Fruit fly (Drosophila melanogaster) whole organism, embryonic: ENCODE measurements around the gene Sdhaf3.

Source experiments
- Abd-B ChIP-seq: fragments of 200-800 bp; sonication (Bioruptor generic); optimal IDR thresholded peaks from 2 replicates; lab custom pipeline; 2018; ENCODE audit warnings: missing biosample characterization, mild to moderate bottlenecking, missing genetic modification characterization, moderate library complexity
- BtbVII ChIP-seq: fragments of 200-800 bp; sonication (Bioruptor generic); optimal IDR thresholded peaks from 3 replicates; lab custom pipeline; 2017; ENCODE audit warnings: missing biosample characterization, mild to moderate bottlenecking, missing genetic modification characterization
- C15 ChIP-seq: fragments of 200-800 bp; sonication (Bioruptor generic); IDR thresholded peaks from 3 replicates; pipeline ENCODE4 v1.3.6; 2022; ENCODE audit warnings: missing biosample characterization, missing genetic modification characterization
- CG11696 ChIP-seq: fragments of 200-800 bp; sonication (Bioruptor generic); IDR thresholded peaks from 2 replicates; pipeline ENCODE4 v1.3.6; 2022; ENCODE audit warnings: missing biosample characterization, missing genetic modification characterization
- CG1233 ChIP-seq: fragments of 200-800 bp; sonication (Bioruptor generic); optimal IDR thresholded peaks from 4 replicates; lab custom pipeline; 2018; ENCODE audit warnings: missing biosample characterization, mild to moderate bottlenecking, missing genetic modification characterization
- CG12769 ChIP-seq: fragments of 200-800 bp; sonication (Bioruptor generic); optimal IDR thresholded peaks from 2 replicates; lab custom pipeline; 2019; ENCODE audit warnings: missing biosample characterization, mild to moderate bottlenecking, missing genetic modification characterization, moderate library complexity
- CG13296 ChIP-seq: fragments of 200-800 bp; sonication (Bioruptor generic); optimal IDR thresholded peaks from 3 replicates; lab custom pipeline; 2018; ENCODE audit warnings: missing biosample characterization, mild to moderate bottlenecking, missing genetic modification characterization
- CG14014 ChIP-seq: fragments of 200-800 bp; sonication (Bioruptor generic); IDR thresholded peaks from 2 replicates; pipeline ENCODE4 v1.3.6; 2022; ENCODE audit warnings: missing biosample characterization, missing genetic modification characterization
- CG14860 ChIP-seq: fragments of 200-800 bp; sonication (Bioruptor generic); IDR thresholded peaks from 3 replicates; pipeline ENCODE4 v1.3.6; 2022; ENCODE audit warnings: missing biosample characterization, missing genetic modification characterization; ENCODE audit not compliant: partially characterized antibody
- CG15269 ChIP-seq: fragments of 200-800 bp; sonication (Bioruptor generic); optimal IDR thresholded peaks from 2 replicates; lab custom pipeline; 2018; ENCODE audit warnings: missing biosample characterization, mild to moderate bottlenecking, missing genetic modification characterization, moderate library complexity
- CG15514 ChIP-seq: fragments of 200-800 bp; sonication (Bioruptor generic); optimal IDR thresholded peaks from 3 replicates; lab custom pipeline; 2017; ENCODE audit warnings: missing biosample characterization, missing genetic modification characterization, mild to moderate bottlenecking, moderate library complexity, missing genetic modification reagents
- CG16813 ChIP-seq: fragments of 200-800 bp; sonication (Bioruptor generic); IDR thresholded peaks from 3 replicates; pipeline ENCODE4 v1.3.6; 2022; ENCODE audit warnings: missing biosample characterization, missing genetic modification characterization; ENCODE audit not compliant: partially characterized antibody
- CG17829 ChIP-seq: fragments of 200-800 bp; optimal IDR thresholded peaks from 2 replicates; lab custom pipeline; 2019; ENCODE audit warnings: missing biosample characterization, mild to moderate bottlenecking, missing genetic modification characterization, moderate library complexity
- CG18011 ChIP-seq: fragments of 200-800 bp; sonication (Bioruptor generic); optimal IDR thresholded peaks from 2 replicates; lab custom pipeline; 2017; ENCODE audit warnings: missing biosample characterization, missing genetic modification characterization, mild to moderate bottlenecking, moderate library complexity, missing genotype
- CG2116 ChIP-seq: fragments of 200-800 bp; sonication (Bioruptor generic); optimal IDR thresholded peaks from 3 replicates; lab custom pipeline; 2018; ENCODE audit warnings: missing biosample characterization, mild to moderate bottlenecking, missing genetic modification characterization
- CG2129 ChIP-seq: fragments of 200-800 bp; sonication (Bioruptor generic); IDR thresholded peaks from 2 replicates; pipeline ENCODE4 v1.3.6; 2022; ENCODE audit warnings: missing biosample characterization, missing genetic modification characterization; ENCODE audit not compliant: partially characterized antibody
- CG6689 ChIP-seq: fragments of 200-800 bp; sonication (Bioruptor generic); IDR thresholded peaks from 2 replicates; pipeline ENCODE4 v1.3.6; 2022; ENCODE audit warnings: missing biosample characterization, missing genetic modification characterization
- CG6791 ChIP-seq: fragments of 200-800 bp; sonication (Bioruptor generic); IDR thresholded peaks from 3 replicates; pipeline ENCODE4 v1.3.6; 2022; ENCODE audit warnings: missing biosample characterization, missing genetic modification characterization; ENCODE audit not compliant: partially characterized antibody
- CG7963 ChIP-seq: fragments of 200-800 bp; sonication (Bioruptor generic); IDR thresholded peaks from 3 replicates; pipeline ENCODE4 v1.3.6; 2022; ENCODE audit warnings: missing biosample characterization, missing genetic modification characterization; ENCODE audit not compliant: partially characterized antibody
- CG8478 ChIP-seq: fragments of >200 bp; optimal IDR thresholded peaks from 2 replicates; lab custom pipeline; 2018
- CG9932 ChIP-seq: fragments of 200-800 bp; sonication (Bioruptor generic); IDR thresholded peaks from 2 replicates; pipeline ENCODE4 v1.3.6; 2022; ENCODE audit warnings: missing biosample characterization, missing genetic modification characterization
- Dad ChIP-seq: fragments of 200-800 bp; sonication (Bioruptor generic); optimal IDR thresholded peaks from 3 replicates; lab custom pipeline; 2016; ENCODE audit warnings: missing biosample characterization, missing genetic modification characterization
- Dfd ChIP-seq, 2 experiments: fragments of >200 bp; optimal IDR thresholded peaks; 2 replicates each; lab custom pipeline; 2017; ENCODE audit warnings: missing biosample characterization in 2 of 2, missing genetic modification characterization in 2 of 2
- Ets65A ChIP-seq: fragments of 200-800 bp; sonication (Bioruptor generic); peaks from one replicate; lab custom pipeline; 2016; ENCODE audit warnings: missing biosample characterization, missing genetic modification characterization
- Gug ChIP-seq: fragments of 200-800 bp; sonication (Bioruptor generic); IDR thresholded peaks from 4 replicates; pipeline ENCODE4 v1.3.6; 2022; ENCODE audit warnings: missing biosample characterization, missing genetic modification characterization
- Lpt ChIP-seq: fragments of >200 bp; optimal IDR thresholded peaks from 2 replicates; lab custom pipeline; 2018; ENCODE audit warnings: missing biosample characterization, missing genetic modification characterization
- Med ChIP-seq: fragments of 200-800 bp; sonication (Bioruptor generic); peaks from one replicate; lab custom pipeline; 2016; ENCODE audit warnings: missing biosample characterization, missing genetic modification characterization, mild to moderate bottlenecking, inconsistent platforms, moderate library complexity
- Neu2 ChIP-seq: fragments of 200-800 bp; sonication (Bioruptor generic); optimal IDR thresholded peaks from 3 replicates; lab custom pipeline; 2016; ENCODE audit warnings: missing biosample characterization, missing genetic modification characterization, borderline replicate concordance
- Opbp ChIP-seq: fragments of 200-800 bp; sonication (Bioruptor generic); IDR thresholded peaks from 3 replicates; pipeline ENCODE4 v1.3.6; 2022; ENCODE audit warnings: missing biosample characterization, missing genetic modification characterization; ENCODE audit not compliant: partially characterized antibody
- Scr ChIP-seq: fragments of 200-800 bp; sonication (Bioruptor generic); IDR thresholded peaks from 2 replicates; pipeline ENCODE4 v1.3.6; 2022; ENCODE audit warnings: missing biosample characterization, missing genetic modification characterization; ENCODE audit not compliant: partially characterized antibody
- bab2 ChIP-seq: fragments of 200-800 bp; sonication (Bioruptor generic); optimal IDR thresholded peaks from 2 replicates; lab custom pipeline; 2016; ENCODE audit warnings: missing biosample characterization, missing genetic modification characterization
- bowl ChIP-seq: fragments of 200-800 bp; sonication (Bioruptor generic); IDR thresholded peaks from 2 replicates; pipeline ENCODE4 v1.3.6; 2022; ENCODE audit warnings: missing biosample characterization, missing genetic modification characterization
- crc ChIP-seq: fragments of 200-800 bp; sonication (Bioruptor generic); optimal IDR thresholded peaks from 2 replicates; lab custom pipeline; 2016; ENCODE audit warnings: missing biosample characterization, missing genetic modification characterization
- croc ChIP-seq: fragments of 200-800 bp; sonication (Bioruptor generic); conservative IDR thresholded peaks from 3 replicates; pipeline ENCODE4 v1.3.6; 2022; ENCODE audit warnings: missing biosample characterization, missing genetic modification characterization
- fd102C ChIP-seq: fragments of 200-800 bp; sonication (Bioruptor generic); optimal IDR thresholded peaks from 2 replicates; lab custom pipeline; 2018; ENCODE audit warnings: missing biosample characterization, mild to moderate bottlenecking, missing genetic modification characterization, moderate library complexity
- fd96Cb ChIP-seq: fragments of 200-800 bp; sonication (Bioruptor generic); optimal IDR thresholded peaks from 2 replicates; lab custom pipeline; 2018; ENCODE audit warnings: missing biosample characterization, mild to moderate bottlenecking, missing genetic modification characterization, moderate library complexity
- fu2 ChIP-seq: fragments of 200-800 bp; sonication (Bioruptor generic); optimal IDR thresholded peaks from 2 replicates; lab custom pipeline; 2016; ENCODE audit warnings: missing biosample characterization, missing genetic modification characterization
- grau ChIP-seq: fragments of 200-800 bp; optimal IDR thresholded peaks from 3 replicates; lab custom pipeline; 2019; ENCODE audit warnings: missing biosample characterization, mild to moderate bottlenecking, missing genetic modification characterization, moderate library complexity
- lilli ChIP-seq: fragments of 200-800 bp; sonication (Bioruptor generic); optimal IDR thresholded peaks from 3 replicates; lab custom pipeline; 2016; ENCODE audit warnings: missing biosample characterization, missing genetic modification characterization
- mld ChIP-seq: fragments of 200-800 bp; sonication (Bioruptor generic); IDR thresholded peaks from 3 replicates; pipeline ENCODE4 v1.3.6; 2022; ENCODE audit warnings: missing biosample characterization, missing genetic modification characterization; ENCODE audit not compliant: partially characterized antibody
- pfk ChIP-seq: fragments of 200-800 bp; sonication (Bioruptor generic); optimal IDR thresholded peaks from 2 replicates; lab custom pipeline; 2018; ENCODE audit warnings: missing biosample characterization, mild to moderate bottlenecking, missing genetic modification characterization, moderate library complexity
- pnt ChIP-seq: fragments of 200-800 bp; sonication (Bioruptor generic); optimal IDR thresholded peaks from 3 replicates; lab custom pipeline; 2016; ENCODE audit warnings: missing biosample characterization, missing genetic modification characterization
- pzg ChIP-seq: fragments of 200-800 bp; sonication (Bioruptor generic); optimal IDR thresholded peaks from 3 replicates; lab custom pipeline; 2018; ENCODE audit warnings: missing biosample characterization, mild to moderate bottlenecking, missing genetic modification characterization, moderate library complexity
- sima ChIP-seq: fragments of 200-800 bp; sonication (Bioruptor generic); optimal IDR thresholded peaks from 2 replicates; lab custom pipeline; 2016; ENCODE audit warnings: missing biosample characterization, missing genetic modification characterization
- slbo ChIP-seq: fragments of 200-800 bp; sonication (Bioruptor generic); IDR thresholded peaks from 2 replicates; pipeline ENCODE4 v1.3.6; 2022; ENCODE audit warnings: missing biosample characterization, missing genetic modification characterization
- toy ChIP-seq: fragments of 200-800 bp; sonication (Bioruptor generic); IDR thresholded peaks from 2 replicates; pipeline ENCODE4 v1.3.6; 2022; ENCODE audit warnings: missing biosample characterization, missing genetic modification characterization
- ttk ChIP-seq: fragments of 200-800 bp; sonication (Bioruptor generic); IDR thresholded peaks from 2 replicates; pipeline ENCODE4 v2.1.2; 2022; ENCODE audit warnings: missing biosample characterization, missing genetic modification characterization

Gene Sdhaf3

dm6 chr3R:16485487-16486233 is 3.4 kb upstream of the Sdhaf3 start:
- TF ChIP-seq CG18011 (no peak), CG8478 (lab: Kevin White, UChicago) (peak; percentile 66), Med (GFP tag; lab: Kevin White, UChicago) (peak; percentile 59)

DNA sequence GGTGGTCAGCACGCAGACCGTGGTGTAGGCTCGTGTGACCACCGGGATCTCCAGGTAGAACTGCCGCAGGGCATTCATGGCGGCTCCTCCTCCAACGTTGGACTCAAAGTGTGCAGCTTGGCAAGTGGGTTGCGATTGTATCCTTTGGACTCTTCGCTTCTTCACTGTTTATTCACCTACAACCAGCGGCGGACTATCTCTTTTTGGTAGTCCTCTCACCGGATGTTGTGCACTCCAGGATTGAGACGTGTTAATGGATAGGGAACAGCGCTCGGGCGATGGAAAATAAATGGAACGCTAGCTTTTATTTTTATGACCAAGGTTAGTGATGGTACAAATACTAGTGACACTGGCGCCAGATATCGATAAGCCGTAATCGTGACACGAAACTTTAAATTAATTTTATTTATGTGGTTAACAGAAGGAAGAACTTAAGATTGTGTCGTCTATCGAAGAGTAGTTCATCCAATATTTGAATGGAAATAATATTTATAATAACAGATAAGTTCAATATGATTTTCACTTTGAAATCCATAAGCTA is 1.7 kb upstream of the Sdhaf3 start, which contains the start of gene Der-2:
Gene Der-2, minus strand, starts transcription at position 347 of the 541 bp plus-strand sequence.
- TF ChIP-seq CG2116 (GFP tag; lab: Kevin White, UChicago) (peak; percentile 8), Dfd (GFP tag; optimal IDR thresholded peaks at IDR 0.05; lab: Kevin White, UChicago) (no peak), crc (no peak), CG6689 (no peak), ttk (GFP tag; lab: Robert Waterston, UW) (no peak), Med (GFP tag; lab: Kevin White, UChicago) (peak; percentile 66), CG11696 (GFP tag; lab: Robert Waterston, UW) (no peak), CG12769 (no peak), CG14014 (GFP tag; lab: Robert Waterston, UW) (no peak), CG18011 (no peak), toy (no peak), fu2 (GFP tag; lab: Kevin White, UChicago) (no peak), sima (GFP tag; lab: Kevin White, UChicago) (no peak), Dad (GFP tag; lab: Kevin White, UChicago) (no peak), Abd-B (GFP tag; lab: Kevin White, UChicago) (peak; percentile 64), CG16813 (peak; percentile 78), pnt (no peak), CG1233 (no peak), slbo (GFP tag; lab: Robert Waterston, UW) (no peak), CG7963 (GFP tag; lab: Robert Waterston, UW) (peak; percentile 77), lilli (GFP tag; lab: Kevin White, UChicago) (no peak), Lpt (no peak), pzg (GFP tag; lab: Kevin White, UChicago) (peak; percentile 42), bowl (GFP tag; lab: Robert Waterston, UW) (no peak), grau (no peak), pfk (GFP tag; lab: Kevin White, UChicago) (no peak), CG15269 (tag; lab: Kevin White, UChicago) (no peak), Opbp (GFP tag; lab: Robert Waterston, UW) (peak; percentile 91), croc (GFP tag; lab: Robert Waterston, UW) (no peak), CG6791 (peak; percentile 93), CG14860 (GFP tag; lab: Robert Waterston, UW) (peak; percentile 74), BtbVII (GFP tag; lab: Kevin White, UChicago) (no peak), Neu2 (GFP tag; lab: Kevin White, UChicago) (no peak), Scr (GFP tag; lab: Robert Waterston, UW) (peak; percentile 91), CG17829 (tag; lab: Kevin White, UChicago) (no peak), Ets65A (GFP tag; lab: Kevin White, UChicago) (peak; percentile 67), mld (GFP tag; lab: Robert Waterston, UW) (peak; percentile 87), bab2 (GFP tag; lab: Kevin White, UChicago) (no peak), fd96Cb (tag; lab: Kevin White, UChicago) (no peak), CG9932 (GFP tag; lab: Robert Waterston, UW) (0 out of 2 replicates have a peak, but pooled peaks have one; percentile 3), CG15514 (GFP tag; lab: Kevin White, UChicago) (peak; percentile 66), CG13296 (GFP tag; lab: Kevin White, UChicago) (no peak), Gug (no peak), CG2129 (GFP tag; lab: Robert Waterston, UW) (peak; percentile 80), fd102C (GFP tag; lab: Kevin White, UChicago) (no peak), C15 (GFP tag; lab: Robert Waterston, UW) (no peak)
